Worm (Caenorhabditis elegans): ENCODE measurements around the gene tag-10.

- TF ChIP-seq W03F9.2 (tag; optimal IDR thresholded peaks at IDR 0.05) (no peak), him-1 (tag; optimal IDR thresholded peaks at IDR 0.05) (no peak)
These were observed 17.9 kb upstream of the tag-10 start for ce11 chrII:13614516-13614915.
